Worm (Caenorhabditis elegans): ENCODE measurements around the gene nhr-272.

- TF ChIP-seq sptf-1 (tag; optimal IDR thresholded peaks at IDR 0.05) (no peak), lir-3 (tag; optimal IDR thresholded peaks at IDR 0.05; ENCODE audit: poor library complexity) (no peak), ama-1 (optimal IDR thresholded peaks at IDR 0.05) (no peak), nhr-71 (tag; optimal IDR thresholded peaks at IDR 0.05) (peak; percentile 35), rnt-1 (tag; optimal IDR thresholded peaks at IDR 0.05) (no peak), ztf-11 (tag; optimal IDR thresholded peaks at IDR 0.05) (no peak), irx-1 (tag; optimal IDR thresholded peaks at IDR 0.05) (no peak), nhr-28 (tag; optimal IDR thresholded peaks at IDR 0.05) (no peak), aly-2 (tag; optimal IDR thresholded peaks at IDR 0.05) (no peak)
Observed at ce11 chrX:12689869-12690268, 14.8 kb downstream of the nhr-272 start.
